Worm (Caenorhabditis elegans) whole organism, late embryonic: ENCODE results near the gene K04C2.8.

Source experiments
- nhr-11 ChIP-seq: fragments of 150-350 bp; optimal IDR thresholded peaks from 2 replicates; lab custom pipeline; 2014; ENCODE audit warnings: missing biosample characterization, missing genetic modification characterization
- pha-4 ChIP-seq: fragments of 150-350 bp; optimal IDR thresholded peaks from 2 replicates; lab custom pipeline; 2018; ENCODE audit warnings: missing biosample characterization, missing genetic modification reagents, missing genetic modification characterization

DNA sequence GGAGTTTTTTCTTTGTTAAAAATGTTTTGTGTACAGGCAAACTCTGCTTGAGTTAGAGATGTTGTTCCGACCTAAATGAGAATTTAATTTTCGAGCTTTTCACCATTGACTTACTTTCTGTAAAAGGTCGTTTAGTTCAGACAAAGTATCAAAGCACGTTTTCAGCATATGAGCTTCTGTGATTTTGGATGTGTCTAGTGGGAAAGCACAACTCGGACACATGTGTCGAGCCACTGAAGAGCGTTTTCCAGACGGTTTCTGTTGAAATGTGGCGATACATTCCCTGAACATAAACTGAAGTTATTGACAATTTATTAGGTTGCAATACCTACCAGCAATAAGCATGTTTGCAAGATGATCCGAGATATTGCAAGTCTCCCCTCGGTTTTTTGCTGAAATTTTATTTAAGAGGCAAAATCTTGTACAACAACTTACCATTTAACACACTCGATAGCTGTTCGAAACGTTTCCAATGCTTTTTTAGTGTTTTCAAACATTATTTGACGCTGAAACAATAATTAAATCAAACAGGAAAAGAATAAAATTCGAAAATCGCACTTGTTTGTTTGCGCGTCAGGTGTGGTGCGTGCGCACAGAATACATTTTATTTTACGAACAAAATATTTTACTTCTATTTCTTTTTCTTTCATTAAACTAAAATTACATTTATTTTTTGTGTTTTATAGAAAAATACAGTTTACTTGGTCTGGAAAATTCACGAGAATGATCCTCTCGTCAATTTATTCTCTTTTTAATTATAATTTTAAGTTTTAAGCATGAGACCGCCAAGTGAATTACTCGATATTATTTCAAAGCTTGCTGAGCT lies 19.1 kb downstream of the K04C2.8 start, which contains the start of the genes brd-1 and K04C2.2:
- TF ChIP-seq nhr-11 (tag; lab: Kevin White, UChicago) (no peak), pha-4 (tag; lab: Kevin White, UChicago) (no peak)
